Worm (Caenorhabditis elegans): Measurements from ENCODE around the gene mnp-1.

ce11 chrIII:4398463-4398862 lies 42.1 kb downstream of the mnp-1 start, which contains the start of gene R07E5.6:
- TF ChIP-seq hnd-1 (tag; optimal IDR thresholded peaks at IDR 0.05), result no peak
- TF ChIP-seq tbx-37 (GFP tag; conservative IDR thresholded peaks at IDR 0.05), result no peak
- TF ChIP-seq hmg-4 (GFP tag; optimal IDR thresholded peaks at IDR 0.05), result no peak
- no peak for TF ChIP-seq hmbx-1 (tag; optimal IDR thresholded peaks at IDR 0.05)
- TF ChIP-seq ama-1 (optimal IDR thresholded peaks at IDR 0.05), result no peak
- no peak for TF ChIP-seq flt-1 (GFP tag; IDR thresholded peaks at IDR 0.05)
